Worm (Caenorhabditis elegans): ENCODE data around the gene gpb-1.

gpb-1 gene

DNA sequence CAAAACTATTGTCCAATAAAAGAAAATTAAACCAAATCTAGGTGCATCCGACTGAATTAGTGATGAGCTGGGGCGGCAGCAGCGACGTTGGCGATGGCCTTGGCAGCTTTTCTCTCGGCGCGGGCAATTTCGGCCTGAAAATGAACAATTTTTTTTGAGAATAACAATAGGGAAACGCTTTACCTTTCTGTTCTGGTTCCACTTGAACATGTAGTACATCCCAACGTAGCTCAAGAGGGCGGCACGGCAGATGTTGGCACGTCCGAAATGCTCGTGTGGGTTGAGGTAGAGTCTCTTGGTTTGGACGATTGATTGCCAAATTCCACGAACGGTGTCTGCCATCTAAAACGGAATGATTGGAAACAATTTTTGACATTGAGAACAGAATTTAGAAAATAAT lies 25.8 kb upstream of the gpb-1 start, which contains the start of gene F44E5.1:
F44E5.1 (minus strand) TSS at position 342 of the 400 bp plus-strand sequence.
- no peak for TF ChIP-seq efl-1 (optimal IDR thresholded peaks at IDR 0.05)
- TF ChIP-seq efl-1 (GFP tag; optimal IDR thresholded peaks at IDR 0.05 in 1 of 2) = peak in 1 of 2 experiments; percentile 92
- no peak for TF ChIP-seq nhr-90 (tag; optimal IDR thresholded peaks at IDR 0.05; ENCODE audit: poor library complexity)
- TF ChIP-seq nhr-85 (tag) = peak; percentile 18

DNA sequence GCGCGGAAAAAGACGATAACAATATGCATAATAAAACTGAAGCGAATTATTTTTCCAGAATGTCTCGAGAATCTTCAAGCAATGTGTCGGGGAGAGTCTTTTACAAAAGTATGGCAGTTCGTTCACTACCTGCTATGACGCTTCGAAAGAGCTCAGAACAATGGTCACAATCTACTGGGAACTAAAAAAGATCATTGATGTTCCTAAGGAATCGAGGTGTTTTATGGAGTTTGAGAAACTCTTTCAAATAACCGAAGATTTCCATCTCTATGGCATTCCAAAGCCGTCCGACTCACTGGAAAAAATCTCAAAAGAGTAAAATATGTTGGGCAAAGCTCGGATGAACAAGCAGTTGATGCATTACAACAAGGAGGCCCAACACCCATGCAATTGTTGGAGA lies 24.0 kb upstream of the gpb-1 start, which contains the start of gene F44E5.15:
F44E5.15 (plus strand) TSS at position 301 of the 400 bp plus-strand sequence.
- TF ChIP-seq mab-9 (GFP tag; IDR thresholded peaks at IDR 0.05) (no peak), nhr-85 (tag) (no peak), ztf-4 (tag; optimal IDR thresholded peaks at IDR 0.05) (no peak), ceh-90 (tag; optimal IDR thresholded peaks at IDR 0.05) (no peak), efl-3 (GFP tag; optimal IDR thresholded peaks at IDR 0.05) (no peak), efl-1 (optimal IDR thresholded peaks at IDR 0.05) (no peak), efl-1 (GFP tag; optimal IDR thresholded peaks at IDR 0.05 in 1 of 2) (peak in 1 of 2 experiments; percentile 76)

DNA sequence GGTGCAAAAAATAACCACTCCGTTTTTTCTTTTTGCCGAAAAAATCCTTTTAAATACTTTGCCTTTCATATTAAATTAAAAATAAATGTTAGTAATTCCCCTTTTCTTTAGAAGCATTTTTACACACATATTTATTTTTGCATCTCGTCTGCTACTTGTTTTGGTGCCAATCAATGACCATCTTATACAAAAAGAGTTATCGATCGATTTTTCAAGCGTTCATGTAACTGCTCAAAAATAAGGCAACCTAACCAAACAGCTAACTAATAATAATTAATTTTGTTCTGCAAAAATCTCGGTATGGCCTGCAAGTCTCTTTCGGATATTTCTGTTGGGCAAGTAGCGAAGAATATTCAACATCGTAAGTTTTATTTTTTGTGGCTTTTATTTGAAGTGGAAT lies 18.1 kb upstream of the gpb-1 start, which contains the start of gene F44E5.2:
F44E5.2 (plus strand) TSS at position 301 of the 400 bp plus-strand sequence.
- TF ChIP-seq ama-1 (optimal IDR thresholded peaks at IDR 0.05) (no peak), ceh-90 (tag; optimal IDR thresholded peaks at IDR 0.05) (no peak), lin-14 (GFP tag; optimal IDR thresholded peaks at IDR 0.05) (no peak), lir-3 (tag; optimal IDR thresholded peaks at IDR 0.05; ENCODE audit: poor library complexity) (no peak), zag-1 (tag; optimal IDR thresholded peaks at IDR 0.05) (no peak), ceh-63 (GFP tag; optimal IDR thresholded peaks at IDR 0.05) (no peak), ceh-82 (tag; optimal IDR thresholded peaks at IDR 0.05) (no peak), pag-3 (tag; optimal IDR thresholded peaks at IDR 0.05; ENCODE audit: borderline replicate concordance, insufficient read depth) (no peak), hlh-4 (tag; optimal IDR thresholded peaks at IDR 0.05) (no peak), nhr-84 (tag; optimal IDR thresholded peaks at IDR 0.05) (no peak)

DNA sequence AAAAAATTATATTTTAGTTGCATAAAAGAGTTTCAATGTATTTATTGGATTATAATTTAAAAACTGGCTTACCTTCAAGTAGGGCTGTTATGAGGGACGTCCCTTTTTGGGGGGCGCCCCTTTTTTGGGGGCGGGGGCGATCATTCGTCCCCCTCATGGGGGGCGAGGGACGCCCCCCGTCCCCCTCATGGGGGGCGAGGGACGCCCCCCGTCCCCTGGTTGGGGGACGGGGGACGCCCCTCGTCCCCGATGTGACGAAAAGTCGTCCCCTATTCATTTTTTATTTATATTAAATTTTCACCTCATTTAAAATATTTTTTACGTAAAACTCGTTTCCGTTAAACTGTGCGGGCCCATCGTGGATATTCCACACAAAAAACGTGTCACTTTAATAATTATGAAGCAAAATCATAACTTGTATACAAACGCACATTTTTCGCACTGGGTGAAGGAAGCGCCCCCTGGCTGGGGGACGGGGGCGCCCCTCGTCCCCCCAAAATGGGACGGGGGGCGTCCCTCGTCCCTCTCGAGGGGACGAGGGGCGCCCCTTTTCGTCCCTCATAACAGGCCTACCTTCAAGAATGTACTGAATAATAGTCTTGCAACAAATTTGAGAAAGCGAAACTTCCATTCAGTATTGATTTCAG lies 17.2 kb upstream of the gpb-1 start:
- TF ChIP-seq unc-130 (tag; optimal IDR thresholded peaks at IDR 0.05) (no peak), ceh-8 (GFP tag; optimal IDR thresholded peaks at IDR 0.05) (peak; percentile 75)

DNA sequence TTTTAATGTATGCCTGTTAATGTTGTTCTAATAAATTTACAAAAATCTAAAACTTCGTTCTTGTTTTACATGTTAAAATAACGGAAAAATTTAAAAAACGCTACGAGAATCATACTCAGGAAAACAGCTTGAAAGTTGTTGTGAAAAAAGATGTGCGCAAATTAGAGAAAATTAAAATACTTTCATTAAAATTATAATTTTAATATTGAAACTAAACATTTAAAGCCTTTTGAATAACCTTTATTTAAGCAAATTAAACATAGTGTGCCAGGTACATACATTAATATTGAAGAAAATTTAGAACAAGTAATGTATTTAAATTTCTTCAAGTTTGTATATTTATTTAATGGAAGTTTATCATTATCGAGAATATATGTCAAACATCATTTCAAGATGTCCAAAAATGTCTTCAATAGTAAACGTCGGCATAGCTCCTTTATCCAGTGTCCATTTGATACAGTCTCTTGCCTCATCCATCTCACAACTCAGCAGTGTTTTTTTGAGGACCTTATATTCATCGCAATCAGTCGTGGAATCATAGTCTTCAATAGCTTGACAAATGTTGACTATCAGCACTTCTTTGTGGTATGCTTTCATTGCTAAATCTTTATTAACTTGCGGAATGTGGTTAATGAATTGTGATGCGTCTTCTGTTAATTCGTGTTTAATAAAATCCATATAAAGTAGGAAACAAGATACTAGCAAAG lies 13.5 kb upstream of the gpb-1 start:
- TF ChIP-seq ceh-63 (GFP tag; optimal IDR thresholded peaks at IDR 0.05) (no peak), elt-2 (tag; optimal IDR thresholded peaks at IDR 0.05) (peak; percentile 8), pqm-1 (tag; optimal IDR thresholded peaks at IDR 0.05) (no peak), isw-1 (GFP tag; IDR thresholded peaks at IDR 0.05) (peak; percentile 14; the same call in 1 of the 2 replicates), nhr-84 (tag; optimal IDR thresholded peaks at IDR 0.05) (no peak), egl-27 (tag; optimal IDR thresholded peaks at IDR 0.05) (no peak), vab-15 (tag; optimal IDR thresholded peaks at IDR 0.05) (no peak), nhr-76 (tag; optimal IDR thresholded peaks at IDR 0.05) (no peak), nhr-71 (tag; optimal IDR thresholded peaks at IDR 0.05) (peak; percentile 66), ceh-8 (GFP tag; optimal IDR thresholded peaks at IDR 0.05) (peak; percentile 23), aha-1 (tag; optimal IDR thresholded peaks at IDR 0.05) (peak; percentile 27), swsn-7 (tag; optimal IDR thresholded peaks at IDR 0.05) (peak; percentile 31), lin-13 (GFP tag; optimal IDR thresholded peaks at IDR 0.05) (peak; percentile 44), mab-9 (GFP tag; IDR thresholded peaks at IDR 0.05) (peak; percentile 68), unc-62 (GFP tag; optimal IDR thresholded peaks at IDR 0.05) (no peak), dsc-1 (tag; optimal IDR thresholded peaks at IDR 0.05) (no peak), ets-5 (GFP tag; IDR thresholded peaks at IDR 0.05) (no peak), alr-1 (tag; optimal IDR thresholded peaks at IDR 0.05; ENCODE audit: borderline replicate concordance) (no peak), hlh-4 (tag; optimal IDR thresholded peaks at IDR 0.05) (no peak), mep-1 (tag; optimal IDR thresholded peaks at IDR 0.05) (peak; percentile 95), irx-1 (tag; optimal IDR thresholded peaks at IDR 0.05) (peak; percentile 15), ztf-4 (tag; optimal IDR thresholded peaks at IDR 0.05) (peak; percentile 91), mdl-1 (tag; optimal IDR thresholded peaks at IDR 0.05) (no peak), dpl-1 (GFP tag; optimal IDR thresholded peaks at IDR 0.05) (peak in 2 of 3 experiments; percentile 29 to 46), fkh-8 (tag; optimal IDR thresholded peaks at IDR 0.05) (peak; percentile 80), hpl-2 (GFP tag; optimal IDR thresholded peaks at IDR 0.05) (no peak), blmp-1 (tag; optimal IDR thresholded peaks at IDR 0.05) (no peak), lin-14 (GFP tag; optimal IDR thresholded peaks at IDR 0.05) (no peak), zag-1 (tag; optimal IDR thresholded peaks at IDR 0.05) (no peak), snpc-4 (tag; optimal IDR thresholded peaks at IDR 0.05) (peak; percentile 63)

Data from whole organism, L1 larva.